Fruit fly (Drosophila melanogaster) whole organism, embryonic: ENCODE measurements around the gene Or88a.

Source experiments
- CG10543 ChIP-seq: fragments of 200-800 bp; sonication (Bioruptor generic); optimal IDR thresholded peaks from 3 replicates; lab custom pipeline; 2017; ENCODE audit warnings: missing biosample characterization, mild to moderate bottlenecking, missing genetic modification characterization, moderate library complexity
- CG11398 ChIP-seq: fragments of 200-800 bp; sonication (Bioruptor generic); optimal IDR thresholded peaks from 2 replicates; lab custom pipeline; 2016; ENCODE audit warnings: missing biosample characterization, missing genetic modification characterization
- CG11723 ChIP-seq: fragments of 200-800 bp; sonication (Bioruptor generic); optimal IDR thresholded peaks from 2 replicates; lab custom pipeline; 2017; ENCODE audit warnings: missing biosample characterization, mild to moderate bottlenecking, missing genetic modification characterization
- CG12391 ChIP-seq: fragments of 200-800 bp; sonication (Bioruptor generic); optimal IDR thresholded peaks from 3 replicates; lab custom pipeline; 2018; ENCODE audit warnings: missing biosample characterization, mild to moderate bottlenecking, missing genetic modification characterization, moderate library complexity
- CG13296 ChIP-seq: fragments of 200-800 bp; sonication (Bioruptor generic); optimal IDR thresholded peaks from 3 replicates; lab custom pipeline; 2018; ENCODE audit warnings: missing biosample characterization, mild to moderate bottlenecking, missing genetic modification characterization
- CG17912 ChIP-seq: fragments of 200-800 bp; sonication (Bioruptor generic); optimal IDR thresholded peaks from 2 replicates; lab custom pipeline; 2018; ENCODE audit warnings: missing biosample characterization, mild to moderate bottlenecking, missing genetic modification characterization
- CG18011 ChIP-seq: fragments of 200-800 bp; sonication (Bioruptor generic); optimal IDR thresholded peaks from 2 replicates; lab custom pipeline; 2017; ENCODE audit warnings: missing biosample characterization, missing genetic modification characterization, mild to moderate bottlenecking, moderate library complexity, missing genotype
- CG3065 ChIP-seq: fragments of 200-800 bp; sonication (Bioruptor generic); optimal IDR thresholded peaks from 2 replicates; lab custom pipeline; 2016; ENCODE audit warnings: missing biosample characterization, missing genetic modification characterization
- CG3163 ChIP-seq: fragments of 200-800 bp; sonication (Bioruptor generic); optimal IDR thresholded peaks from 3 replicates; lab custom pipeline; 2016; ENCODE audit warnings: missing biosample characterization, missing genetic modification characterization
- CG34376 ChIP-seq: fragments of 200-800 bp; sonication (Bioruptor generic); optimal IDR thresholded peaks from 2 replicates; lab custom pipeline; 2018; ENCODE audit warnings: missing biosample characterization, mild to moderate bottlenecking, missing genetic modification characterization
- CG42726 ChIP-seq: fragments of 200-800 bp; sonication (Bioruptor generic); IDR thresholded peaks from 2 replicates; pipeline ENCODE4 v1.3.6; 2022; ENCODE audit warnings: missing biosample characterization, missing genetic modification characterization; ENCODE audit not compliant: partially characterized antibody
- CG4282 ChIP-seq: fragments of 200-800 bp; sonication (Bioruptor generic); optimal IDR thresholded peaks from 2 replicates; lab custom pipeline; 2016; ENCODE audit warnings: missing biosample characterization, missing genetic modification characterization
- CG4360 ChIP-seq: fragments of 200-800 bp; sonication (Bioruptor generic); IDR thresholded peaks from 2 replicates; pipeline ENCODE4 v1.3.6; 2022; ENCODE audit warnings: missing biosample characterization, missing genetic modification characterization
- CG43689 ChIP-seq: fragments of 200-800 bp; sonication (Bioruptor generic); IDR thresholded peaks from 2 replicates; pipeline ENCODE4 v1.3.6; 2022; ENCODE audit warnings: missing biosample characterization, missing genetic modification characterization
- CG4854 ChIP-seq: fragments of 200-800 bp; sonication (Bioruptor generic); optimal IDR thresholded peaks from 2 replicates; lab custom pipeline; 2016; ENCODE audit warnings: missing biosample characterization, missing genetic modification characterization, inconsistent platforms
- CG6854 ChIP-seq: fragments of 200-800 bp; sonication (Bioruptor generic); optimal IDR thresholded peaks from 3 replicates; lab custom pipeline; 2017; ENCODE audit warnings: missing biosample characterization, mild to moderate bottlenecking, missing genetic modification characterization
- CG7372 ChIP-seq: fragments of 200-800 bp; sonication (Bioruptor generic); IDR thresholded peaks from 2 replicates; pipeline ENCODE4 v1.3.6; 2022; ENCODE audit warnings: missing biosample characterization, missing genetic modification characterization
- CG7839 ChIP-seq: fragments of 200-800 bp; sonication (Bioruptor generic); optimal IDR thresholded peaks from 3 replicates; lab custom pipeline; 2018; ENCODE audit warnings: missing biosample characterization, mild to moderate bottlenecking, missing genetic modification characterization, moderate library complexity
- Dip2 ChIP-seq: fragments of 200-800 bp; sonication (Bioruptor generic); IDR thresholded peaks from 2 replicates; pipeline ENCODE4 v1.3.6; 2022; ENCODE audit warnings: missing biosample characterization, missing genetic modification characterization
- Eip74EF ChIP-seq, 2 experiments: fragments of 200-800 bp in 1 of 2; fragments of >200 bp in 1 of 2; sonication (Bioruptor generic) in 1 of 2; optimal IDR thresholded peaks; 2 replicates each; lab custom pipeline; 2017 to 2019; ENCODE audit warnings: missing biosample characterization in 2 of 2, missing genetic modification characterization in 2 of 2, mild to moderate bottlenecking in 1 of 2, moderate library complexity in 1 of 2
- GATAe ChIP-seq: fragments of 200-800 bp; sonication (Bioruptor generic); conservative IDR thresholded peaks from 2 replicates; pipeline ENCODE4 v1.3.6; 2022; ENCODE audit warnings: missing biosample characterization, missing genetic modification characterization
- Gug ChIP-seq: fragments of 200-800 bp; sonication (Bioruptor generic); IDR thresholded peaks from 4 replicates; pipeline ENCODE4 v1.3.6; 2022; ENCODE audit warnings: missing biosample characterization, missing genetic modification characterization
- H2.0 ChIP-seq: fragments of 200-800 bp; sonication (Bioruptor generic); IDR thresholded peaks from 2 replicates; pipeline ENCODE4 v1.3.6; 2022; ENCODE audit warnings: missing biosample characterization, missing genetic modification characterization
- Hr78 ChIP-seq, 2 experiments: fragments of 200-800 bp in 1 of 2; fragments of >200 bp in 1 of 2; sonication (Bioruptor generic) in 1 of 2; optimal IDR thresholded peaks; 2 replicates each; lab custom pipeline; 2017 to 2019; ENCODE audit warnings: missing biosample characterization in 2 of 2, missing genetic modification characterization in 2 of 2, mild to moderate bottlenecking in 1 of 2, moderate library complexity in 1 of 2
- MESR4 ChIP-seq: fragments of 200-800 bp; sonication (Bioruptor generic); optimal IDR thresholded peaks from 2 replicates; lab custom pipeline; 2018; ENCODE audit warnings: missing biosample characterization, mild to moderate bottlenecking, missing genetic modification characterization, moderate library complexity
- Mes4 ChIP-seq: fragments of 200-800 bp; sonication (Bioruptor generic); optimal IDR thresholded peaks from 2 replicates; lab custom pipeline; 2016; ENCODE audit warnings: missing biosample characterization, missing genetic modification characterization
- Mrtf ChIP-seq: fragments of 200-800 bp; sonication (Bioruptor generic); IDR thresholded peaks from 3 replicates; pipeline ENCODE4 v1.3.6; 2022; ENCODE audit warnings: missing biosample characterization, missing genetic modification characterization
- NC2α ChIP-seq: fragments of 200-800 bp; sonication (Bioruptor generic); optimal IDR thresholded peaks from 2 replicates; lab custom pipeline; 2016; ENCODE audit warnings: missing biosample characterization, missing genetic modification characterization
- Ravus ChIP-seq: fragments of 200-800 bp; sonication (Bioruptor generic); IDR thresholded peaks from 2 replicates; pipeline ENCODE4 v1.3.6; 2022; ENCODE audit warnings: missing biosample characterization, missing genetic modification characterization
- Sox100B ChIP-seq: fragments of 200-800 bp; sonication (Bioruptor generic); optimal IDR thresholded peaks from 3 replicates; lab custom pipeline; 2018; ENCODE audit warnings: missing biosample characterization, mild to moderate bottlenecking, missing genetic modification characterization
- Sox102F ChIP-seq: fragments of 200-800 bp; sonication (Bioruptor generic); optimal IDR thresholded peaks from 2 replicates; lab custom pipeline; 2018; ENCODE audit warnings: missing biosample characterization, mild to moderate bottlenecking, missing genetic modification characterization, moderate library complexity
- Sry-δ ChIP-seq: fragments of 200-800 bp; sonication (Bioruptor generic); optimal IDR thresholded peaks from 2 replicates; lab custom pipeline; 2016; ENCODE audit warnings: missing biosample characterization, missing genetic modification characterization
- al ChIP-seq: fragments of 200-800 bp; sonication (Bioruptor generic); IDR thresholded peaks from 2 replicates; pipeline ENCODE4 v1.3.6; 2022; ENCODE audit warnings: missing biosample characterization, missing genetic modification characterization
- ato ChIP-seq: fragments of 200-800 bp; sonication (Bioruptor generic); IDR thresholded peaks from 2 replicates; pipeline ENCODE4 v1.3.6; 2022; ENCODE audit warnings: missing biosample characterization, missing genetic modification characterization; ENCODE audit not compliant: partially characterized antibody
- bcd ChIP-seq: fragments of 200-800 bp; sonication (Bioruptor generic); optimal IDR thresholded peaks from 2 replicates; lab custom pipeline; 2017; ENCODE audit warnings: missing biosample characterization, mild to moderate bottlenecking, missing genetic modification characterization
- bigmax ChIP-seq: fragments of 200-800 bp; sonication (Bioruptor generic); optimal IDR thresholded peaks from 2 replicates; lab custom pipeline; 2018; ENCODE audit warnings: missing biosample characterization, mild to moderate bottlenecking, missing genetic modification characterization
- dan ChIP-seq: fragments of 200-800 bp; sonication (Bioruptor generic); IDR thresholded peaks from 2 replicates; pipeline ENCODE4 v1.3.6; 2022; ENCODE audit warnings: missing biosample characterization, missing genetic modification characterization
- dmrt11E ChIP-seq: fragments of 200-800 bp; sonication (Bioruptor generic); optimal IDR thresholded peaks from 3 replicates; lab custom pipeline; 2018; ENCODE audit warnings: missing biosample characterization, mild to moderate bottlenecking, missing genetic modification characterization, moderate library complexity
- insv ChIP-seq, 2 experiments: fragments of 200-800 bp; sonication (Bioruptor generic); optimal IDR thresholded peaks; 3 replicates each; lab custom pipeline; 2016 to 2018; ENCODE audit warnings: missing biosample characterization in 2 of 2, missing genetic modification characterization in 2 of 2
- mirr ChIP-seq: fragments of 200-800 bp; sonication (Bioruptor generic); optimal IDR thresholded peaks from 3 replicates; lab custom pipeline; 2018; ENCODE audit warnings: missing biosample characterization, mild to moderate bottlenecking, missing genetic modification characterization
- peb ChIP-seq: fragments of 200-800 bp; sonication (Bioruptor generic); IDR thresholded peaks from 2 replicates; pipeline ENCODE4 v1.3.6; 2022; ENCODE audit warnings: missing biosample characterization, missing genetic modification characterization
- phol ChIP-seq: fragments of 200-800 bp; sonication (Bioruptor generic); optimal IDR thresholded peaks from 3 replicates; lab custom pipeline; 2018; ENCODE audit warnings: missing biosample characterization, mild to moderate bottlenecking, missing genetic modification characterization, moderate library complexity
- psq ChIP-seq: fragments of 200-800 bp; sonication (Bioruptor generic); optimal IDR thresholded peaks from 2 replicates; lab custom pipeline; 2017; ENCODE audit warnings: missing biosample characterization, missing genetic modification characterization
- ro ChIP-seq: fragments of 200-800 bp; sonication (Bioruptor generic); IDR thresholded peaks from 2 replicates; pipeline ENCODE4 v1.3.6; 2022; ENCODE audit warnings: missing biosample characterization, missing genetic modification characterization
- schlank ChIP-seq: fragments of 200-800 bp; sonication (Bioruptor generic); optimal IDR thresholded peaks from 2 replicates; lab custom pipeline; 2018; ENCODE audit warnings: missing biosample characterization, mild to moderate bottlenecking, missing genetic modification characterization
- tgo ChIP-seq: fragments of 200-800 bp; sonication (Bioruptor generic); IDR thresholded peaks from 3 replicates; pipeline ENCODE4 v1.3.6; 2022; ENCODE audit warnings: missing biosample characterization, missing genetic modification characterization
- tx ChIP-seq: fragments of 200-800 bp; sonication (Bioruptor generic); optimal IDR thresholded peaks from 2 replicates; lab custom pipeline; 2016; ENCODE audit warnings: missing biosample characterization, missing genetic modification characterization
- usp ChIP-seq: fragments of >200 bp; optimal IDR thresholded peaks from 2 replicates; lab custom pipeline; 2017; ENCODE audit warnings: missing biosample characterization, missing genetic modification characterization
- vfl ChIP-seq: fragments of 200-800 bp; sonication (Bioruptor generic); optimal IDR thresholded peaks from 2 replicates; lab custom pipeline; 2016; ENCODE audit warnings: missing biosample characterization, missing genetic modification characterization
- wdn ChIP-seq: fragments of 200-800 bp; sonication (Bioruptor generic); IDR thresholded peaks from 2 replicates; pipeline ENCODE4 v1.3.6; 2022; ENCODE audit warnings: missing biosample characterization, missing genetic modification characterization
- zf30C ChIP-seq: fragments of 200-800 bp; sonication (Bioruptor generic); optimal IDR thresholded peaks from 3 replicates; lab custom pipeline; 2018; ENCODE audit warnings: missing biosample characterization, mild to moderate bottlenecking, missing genetic modification characterization

Or88a gene

dm6 chr3R:14095428-14095827 lies 13.8 kb upstream of the Or88a start (continued):
- TF ChIP-seq bigmax (GFP tag; lab: Kevin White, UChicago) (no peak), tx (GFP tag; lab: Kevin White, UChicago) (no peak), CG12391 (tag; lab: Kevin White, UChicago) (peak; percentile 60), phol (peak; percentile 61), Mrtf (GFP tag; lab: Robert Waterston, UW) (no peak; the same call in 2 of the 3 replicates), psq (no peak), CG42726 (no peak), Sry-δ (GFP tag; lab: Kevin White, UChicago) (no peak), bcd (no peak), dmrt11E (tag; lab: Kevin White, UChicago) (no peak), peb (no peak), tgo (peak; percentile 67), CG4854 (no peak), CG18011 (GFP tag; lab: Kevin White, UChicago) (no peak), CG4282 (GFP tag; lab: Kevin White, UChicago) (no peak), zf30C (GFP tag; lab: Kevin White, UChicago) (no peak), al (GFP tag; lab: Robert Waterston, UW) (no peak), CG4360 (0 out of 2 replicates have a peak, but pooled peaks have one; percentile 11), NC2α (GFP tag; lab: Kevin White, UChicago) (no peak), CG17912 (GFP tag; lab: Kevin White, UChicago) (no peak), MESR4 (no peak), CG7839 (peak; percentile 54), CG3065 (no peak), Gug (GFP tag; lab: Robert Waterston, UW) (no peak), GATAe (no peak), ro (GFP tag; lab: Robert Waterston, UW) (no peak), CG34376 (GFP tag; lab: Kevin White, UChicago) (no peak), H2.0 (GFP tag; lab: Robert Waterston, UW) (peak; percentile 44; the same call in 1 of the 2 replicates), insv (GFP tag; optimal IDR thresholded peaks at IDR 0.05; lab: Kevin White, UChicago) (no peak), Eip74EF (GFP tag; optimal IDR thresholded peaks at IDR 0.05; lab: Kevin White, UChicago) (peak in 1 of 2 experiments; percentile 42), CG11398 (GFP tag; lab: Kevin White, UChicago) (no peak), mirr (no peak), CG43689 (GFP tag; lab: Robert Waterston, UW) (no peak), schlank (tag; lab: Kevin White, UChicago) (no peak), vfl (no peak), Ravus (GFP tag; lab: Robert Waterston, UW) (no peak), Dip2 (GFP tag; lab: Robert Waterston, UW) (no peak), Hr78 (GFP tag; optimal IDR thresholded peaks at IDR 0.05; lab: Kevin White, UChicago) (no peak), dan (GFP tag; lab: Robert Waterston, UW) (no peak), wdn (GFP tag; lab: Robert Waterston, UW) (no peak), CG10543 (GFP tag; lab: Kevin White, UChicago) (no peak), Sox102F (GFP tag; lab: Kevin White, UChicago) (peak; percentile 77), Sox100B (GFP tag; lab: Kevin White, UChicago) (peak; percentile 53), ato (GFP tag; lab: Robert Waterston, UW) (no peak), CG7372 (0 out of 2 replicates have a peak, but pooled peaks have one; percentile 15), CG3163 (no peak), CG11723 (GFP tag; lab: Kevin White, UChicago) (no peak), Mes4 (no peak), CG6854 (peak; percentile 37), usp (GFP tag; lab: Kevin White, UChicago) (no peak), CG13296 (GFP tag; lab: Kevin White, UChicago) (peak; percentile 52)
